Worm (Caenorhabditis elegans): ENCODE results near the gene ugt-23.

- TF ChIP-seq nhr-76 (tag; optimal IDR thresholded peaks at IDR 0.05) (no peak), snpc-4 (tag; optimal IDR thresholded peaks at IDR 0.05) (no peak)
Observed at ce11 chrX:9957449-9957848, 32.5 kb upstream of the ugt-23 start.
